Worm (Caenorhabditis elegans): ENCODE results near the gene F12F6.1.

F12F6.1 gene

ce11 chrIV:11570200-11570599, 13.6 kb upstream of the F12F6.1 start, which contains the start of gene srgp-1:
Gene srgp-1 (plus strand): TSS chrIV:11570500.
- TF ChIP-seq nhr-85 (tag) (peak; percentile 36), pax-3 (tag; optimal IDR thresholded peaks at IDR 0.05) (no peak)

- TF ChIP-seq zag-1 (tag; optimal IDR thresholded peaks at IDR 0.05): no peak
- TF ChIP-seq grh-1 (GFP tag; IDR thresholded peaks at IDR 0.05): no peak
- no peak for TF ChIP-seq zip-4 (GFP tag; optimal IDR thresholded peaks at IDR 0.05)
- TF ChIP-seq dpl-1 (GFP tag; optimal IDR thresholded peaks at IDR 0.05): peak in 1 of 3 experiments; percentile 23
- TF ChIP-seq lsy-2 (tag; optimal IDR thresholded peaks at IDR 0.05): peak in 1 of 2 experiments; percentile 39
- no peak for TF ChIP-seq pag-3 (tag; optimal IDR thresholded peaks at IDR 0.05; ENCODE audit: borderline replicate concordance, insufficient read depth)
- no peak for TF ChIP-seq ceh-90 (tag; optimal IDR thresholded peaks at IDR 0.05)
- TF ChIP-seq egl-13 (tag; optimal IDR thresholded peaks at IDR 0.05): no peak
- TF ChIP-seq Y116A8C.19 (tag; optimal IDR thresholded peaks at IDR 0.05; ENCODE audit: borderline replicate concordance): no peak
- no peak for TF ChIP-seq nhr-76 (tag; optimal IDR thresholded peaks at IDR 0.05)
- TF ChIP-seq sup-37 (GFP tag; optimal IDR thresholded peaks at IDR 0.05): no peak
- no peak for TF ChIP-seq dsc-1 (tag; optimal IDR thresholded peaks at IDR 0.05)
- no peak for TF ChIP-seq vab-15 (tag; optimal IDR thresholded peaks at IDR 0.05)
- no peak for TF ChIP-seq unc-30 (tag; optimal IDR thresholded peaks at IDR 0.05)
- no peak for TF ChIP-seq nhr-90 (tag; optimal IDR thresholded peaks at IDR 0.05; ENCODE audit: poor library complexity)
- TF ChIP-seq lir-3 (tag; optimal IDR thresholded peaks at IDR 0.05; ENCODE audit: poor library complexity): no peak
- TF ChIP-seq lin-15B (tag; optimal IDR thresholded peaks at IDR 0.05): no peak
- peak; percentile 92 for TF ChIP-seq lin-14 (GFP tag; optimal IDR thresholded peaks at IDR 0.05)
- TF ChIP-seq lin-39 (tag; optimal IDR thresholded peaks at IDR 0.05): no peak
- peak in 1 of 6 experiments; percentile 4 for TF ChIP-seq elt-3 (tag; optimal IDR thresholded peaks at IDR 0.05)
- no peak for TF ChIP-seq unc-62 (GFP tag; optimal IDR thresholded peaks at IDR 0.05)
- TF ChIP-seq efl-1 (optimal IDR thresholded peaks at IDR 0.05): no peak
- TF ChIP-seq efl-1 (GFP tag; optimal IDR thresholded peaks at IDR 0.05 in 1 of 2): peak in 1 of 2 experiments; percentile 75
- no peak for TF ChIP-seq hpl-2 (GFP tag; optimal IDR thresholded peaks at IDR 0.05)
- no peak for TF ChIP-seq xbp-1 (tag; optimal IDR thresholded peaks at IDR 0.05)
- peak; percentile 49 for TF ChIP-seq rnt-1 (tag; optimal IDR thresholded peaks at IDR 0.05)
- no peak for TF ChIP-seq tlp-1 (tag; optimal IDR thresholded peaks at IDR 0.05)
- no peak for TF ChIP-seq lin-13 (GFP tag; optimal IDR thresholded peaks at IDR 0.05)
- TF ChIP-seq blmp-1 (tag; optimal IDR thresholded peaks at IDR 0.05): peak; percentile 67
- TF ChIP-seq mef-2 (tag; optimal IDR thresholded peaks at IDR 0.05): no peak
- TF ChIP-seq ztf-4 (tag; optimal IDR thresholded peaks at IDR 0.05): no peak
- TF ChIP-seq nhr-85 (tag): peak; percentile 91
- peak; percentile 46 for TF ChIP-seq nhr-71 (tag; optimal IDR thresholded peaks at IDR 0.05)
- TF ChIP-seq snu-23 (GFP tag; optimal IDR thresholded peaks at IDR 0.05): peak; percentile 37
- TF ChIP-seq mdl-1 (tag; optimal IDR thresholded peaks at IDR 0.05): no peak
- peak; percentile 7 for TF ChIP-seq nhr-20 (tag; optimal IDR thresholded peaks at IDR 0.05)
- peak; percentile 23 for TF ChIP-seq nhr-47 (tag; optimal IDR thresholded peaks at IDR 0.05)
- no peak for TF ChIP-seq pqm-1 (tag; optimal IDR thresholded peaks at IDR 0.05)
- no peak for TF ChIP-seq alr-1 (tag; optimal IDR thresholded peaks at IDR 0.05; ENCODE audit: borderline replicate concordance)
- TF ChIP-seq mep-1 (tag; optimal IDR thresholded peaks at IDR 0.05): peak; percentile 57
- no peak for TF ChIP-seq ama-1 (optimal IDR thresholded peaks at IDR 0.05)
- TF ChIP-seq swsn-7 (tag; optimal IDR thresholded peaks at IDR 0.05): no peak
- TF ChIP-seq lin-35 (GFP tag; optimal IDR thresholded peaks at IDR 0.05): peak in 1 of 2 experiments; percentile 18
- peak; percentile 13 for TF ChIP-seq C16A3.4 (tag; optimal IDR thresholded peaks at IDR 0.05)
- peak; percentile 10 for TF ChIP-seq C04F5.9 (tag; optimal IDR thresholded peaks at IDR 0.05)
Observed at ce11 chrIV:11571374-11571839, 12.3 kb upstream of the F12F6.1 start.

All from whole organism, L1 larva.